Worm (Caenorhabditis elegans) whole organism, late embryonic: ENCODE measurements around the gene slcr-46.1.

Experiments used
- C08G9.2 ChIP-seq: sonication (generic microtip); optimal IDR thresholded peaks from 2 replicates; lab custom pipeline; 2016; ENCODE audit warnings: mild to moderate bottlenecking, missing genetic modification characterization, moderate library complexity, missing compliant biosample characterization
- C38D4.7 ChIP-seq: fragments of 200-800 bp; sonication (Bioruptor generic); optimal IDR thresholded peaks from 2 replicates; lab custom pipeline; 2018; ENCODE audit warnings: mild to moderate bottlenecking, missing genetic modification characterization, moderate library complexity, missing compliant biosample characterization
- F13H6.1 ChIP-seq: sonication (generic microtip); optimal IDR thresholded peaks from 2 replicates; lab custom pipeline; 2016; ENCODE audit warnings: missing genetic modification characterization, missing compliant biosample characterization
- K09A11.1 ChIP-seq: sonication (generic microtip); optimal IDR thresholded peaks from 2 replicates; lab custom pipeline; 2017; ENCODE audit warnings: antibody characterized with exemption, mild to moderate bottlenecking, missing genetic modification characterization, missing compliant biosample characterization; ENCODE audit not compliant: insufficient read depth
- T23F11.4 ChIP-seq: fragments of 200-800 bp; sonication (Bioruptor generic); optimal IDR thresholded peaks from 2 replicates; lab custom pipeline; 2018; ENCODE audit warnings: mild to moderate bottlenecking, missing genetic modification characterization, missing compliant biosample characterization
- Y22D7AL.16 ChIP-seq: sonication (generic microtip); optimal IDR thresholded peaks from 2 replicates; lab custom pipeline; 2016; ENCODE audit warnings: missing genetic modification characterization, missing compliant biosample characterization
- ceh-14 ChIP-seq: sonication (generic microtip); optimal IDR thresholded peaks from 2 replicates; lab custom pipeline; 2016; ENCODE audit warnings: missing genotype, missing genetic modification characterization, missing compliant biosample characterization
- ceh-19 ChIP-seq: fragments of 200-800 bp; sonication (Bioruptor generic); optimal IDR thresholded peaks from 2 replicates; lab custom pipeline; 2018; ENCODE audit warnings: mild to moderate bottlenecking, missing genetic modification characterization, missing compliant biosample characterization
- ceh-22 ChIP-seq: sonication (generic microtip); optimal IDR thresholded peaks from 2 replicates; lab custom pipeline; 2017; ENCODE audit warnings: missing biosample characterization, missing genetic modification characterization
- ceh-24 ChIP-seq: sonication (generic microtip); optimal IDR thresholded peaks from 2 replicates; lab custom pipeline; 2016; ENCODE audit warnings: mild to moderate bottlenecking, missing genetic modification characterization, missing compliant biosample characterization
- ceh-30 ChIP-seq: fragments of 150-350 bp; optimal IDR thresholded peaks from 2 replicates; lab custom pipeline; 2014; ENCODE audit warnings: missing biosample characterization, missing genetic modification characterization
- ceh-31 ChIP-seq: sonication (generic microtip); optimal IDR thresholded peaks from 2 replicates; lab custom pipeline; 2016; ENCODE audit warnings: missing genetic modification characterization, missing compliant biosample characterization
- ceh-34 ChIP-seq: sonication (generic microtip); optimal IDR thresholded peaks from 2 replicates; lab custom pipeline; 2016; ENCODE audit warnings: mild to moderate bottlenecking, missing genetic modification characterization, missing compliant biosample characterization
- ceh-45 ChIP-seq: fragments of 200-800 bp; sonication (Bioruptor generic); IDR thresholded peaks from 2 replicates; pipeline ENCODE4 v1.3.6; 2022; ENCODE audit warnings: missing genetic modification reagents, missing genetic modification characterization, missing compliant biosample characterization
- ceh-48 ChIP-seq: sonication (generic microtip); optimal IDR thresholded peaks from 2 replicates; lab custom pipeline; 2016; ENCODE audit warnings: missing genetic modification characterization, inconsistent platforms, missing compliant biosample characterization
- ceh-9 ChIP-seq: sonication (generic microtip); optimal IDR thresholded peaks from 2 replicates; lab custom pipeline; 2016; ENCODE audit warnings: mild to moderate bottlenecking, missing genetic modification characterization, inconsistent platforms, missing compliant biosample characterization
- che-1 ChIP-seq: sonication (generic microtip); optimal IDR thresholded peaks from 2 replicates; lab custom pipeline; 2016; ENCODE audit warnings: mild to moderate bottlenecking, missing genetic modification characterization, missing compliant biosample characterization
- dmd-4 ChIP-seq: sonication (generic microtip); optimal IDR thresholded peaks from 2 replicates; lab custom pipeline; 2016; ENCODE audit warnings: borderline replicate concordance, missing genetic modification characterization, missing compliant biosample characterization
- dve-1 ChIP-seq: sonication (generic microtip); optimal IDR thresholded peaks from 2 replicates; lab custom pipeline; 2017; ENCODE audit warnings: antibody characterized with exemption, mild to moderate bottlenecking, missing genetic modification characterization, missing compliant biosample characterization
- elt-2 ChIP-seq: sonication (generic microtip); optimal IDR thresholded peaks from 2 replicates; lab custom pipeline; 2016; ENCODE audit warnings: missing genetic modification reagents, missing genetic modification characterization, missing compliant biosample characterization
- ets-4 ChIP-seq: sonication (generic microtip); optimal IDR thresholded peaks from 2 replicates; lab custom pipeline; 2016; ENCODE audit warnings: missing genetic modification characterization, missing compliant biosample characterization
- eyg-1 ChIP-seq: sonication (generic microtip); optimal IDR thresholded peaks from 2 replicates; lab custom pipeline; 2016; ENCODE audit warnings: missing genotype, missing genetic modification characterization, missing compliant biosample characterization
- fkh-10 ChIP-seq: fragments of 150-350 bp; optimal IDR thresholded peaks from 2 replicates; lab custom pipeline; 2014; ENCODE audit warnings: missing biosample characterization, missing genetic modification reagents, missing genetic modification characterization
- fkh-6 ChIP-seq: sonication (generic microtip); optimal IDR thresholded peaks from 2 replicates; lab custom pipeline; 2016; ENCODE audit warnings: missing genetic modification characterization, missing compliant biosample characterization
- gmeb-2 ChIP-seq: sonication (generic microtip); optimal IDR thresholded peaks from 2 replicates; lab custom pipeline; 2016; ENCODE audit warnings: missing genetic modification characterization, inconsistent platforms, missing compliant biosample characterization
- hlh-13 ChIP-seq: fragments of 200-800 bp; sonication (Bioruptor generic); optimal IDR thresholded peaks from 2 replicates; lab custom pipeline; 2018; ENCODE audit warnings: mild to moderate bottlenecking, missing genetic modification characterization, missing compliant biosample characterization
- hlh-15 ChIP-seq: sonication (generic microtip); optimal IDR thresholded peaks from 2 replicates; lab custom pipeline; 2016; ENCODE audit warnings: missing genetic modification characterization, missing compliant biosample characterization
- hlh-30 ChIP-seq: sonication (generic microtip); optimal IDR thresholded peaks from 2 replicates; lab custom pipeline; 2017; ENCODE audit warnings: antibody characterized with exemption, missing genetic modification characterization, missing compliant biosample characterization; ENCODE audit not compliant: insufficient read depth
- lim-6 ChIP-seq: sonication (generic microtip); optimal IDR thresholded peaks from 2 replicates; lab custom pipeline; 2016; ENCODE audit warnings: missing genetic modification characterization, missing compliant biosample characterization
- madf-2 ChIP-seq: sonication (generic microtip); optimal IDR thresholded peaks from 2 replicates; lab custom pipeline; 2017; ENCODE audit warnings: missing genetic modification characterization, missing compliant biosample characterization
- nhr-232 ChIP-seq: sonication (generic microtip); optimal IDR thresholded peaks from 2 replicates; lab custom pipeline; 2016; ENCODE audit warnings: missing genetic modification characterization, missing compliant biosample characterization
- npax-4 ChIP-seq: sonication (generic microtip); optimal IDR thresholded peaks from 2 replicates; lab custom pipeline; 2016; ENCODE audit warnings: missing genetic modification characterization, missing compliant biosample characterization
- odd-2 ChIP-seq: sonication (generic microtip); optimal IDR thresholded peaks from 2 replicates; lab custom pipeline; 2017; ENCODE audit warnings: antibody characterized with exemption, mild to moderate bottlenecking, missing genetic modification characterization, missing compliant biosample characterization
- pha-2 ChIP-seq: sonication (generic microtip); optimal IDR thresholded peaks from 2 replicates; lab custom pipeline; 2017; ENCODE audit warnings: mild to moderate bottlenecking, missing genetic modification characterization, missing compliant biosample characterization
- pha-4 ChIP-seq: fragments of 150-350 bp; optimal IDR thresholded peaks from 2 replicates; lab custom pipeline; 2018; ENCODE audit warnings: missing biosample characterization, missing genetic modification reagents, missing genetic modification characterization
- pqm-1 ChIP-seq: sonication (generic microtip); optimal IDR thresholded peaks from 2 replicates; lab custom pipeline; 2016; ENCODE audit warnings: missing genetic modification characterization, missing compliant biosample characterization
- ref-2 ChIP-seq: sonication (generic microtip); optimal IDR thresholded peaks from 2 replicates; lab custom pipeline; 2016; ENCODE audit warnings: missing genetic modification characterization, missing compliant biosample characterization
- rnt-1 ChIP-seq: sonication (generic microtip); optimal IDR thresholded peaks from 2 replicates; lab custom pipeline; 2016; ENCODE audit warnings: missing genetic modification characterization, missing compliant biosample characterization
- sdc-2 ChIP-seq: sonication (generic microtip); optimal IDR thresholded peaks from 2 replicates; lab custom pipeline; 2016; ENCODE audit warnings: missing genotype, missing genetic modification characterization, missing compliant biosample characterization
- sox-2 ChIP-seq: fragments of 200-800 bp; sonication (Bioruptor generic); IDR thresholded peaks from 2 replicates; pipeline ENCODE4 v1.3.6; 2022; ENCODE audit warnings: missing genetic modification reagents, missing genetic modification characterization, missing compliant biosample characterization
- sox-4 ChIP-seq: sonication (generic microtip); optimal IDR thresholded peaks from 2 replicates; lab custom pipeline; 2017; ENCODE audit warnings: mild to moderate bottlenecking, missing genetic modification characterization, inconsistent platforms, missing compliant biosample characterization
- syd-9 ChIP-seq: sonication (generic microtip); optimal IDR thresholded peaks from 2 replicates; lab custom pipeline; 2016; ENCODE audit warnings: mild to moderate bottlenecking, missing genetic modification characterization, moderate library complexity, missing compliant biosample characterization
- tbx-2 ChIP-seq: sonication (generic microtip); optimal IDR thresholded peaks from 2 replicates; lab custom pipeline; 2016; ENCODE audit warnings: missing genetic modification characterization, missing compliant biosample characterization
- tbx-7 ChIP-seq: sonication (generic microtip); optimal IDR thresholded peaks from 2 replicates; lab custom pipeline; 2016; ENCODE audit warnings: missing genotype, missing genetic modification characterization, missing compliant biosample characterization
- ttx-3 ChIP-seq: sonication (generic microtip); optimal IDR thresholded peaks from 2 replicates; lab custom pipeline; 2016; ENCODE audit warnings: missing genetic modification reagents, missing genetic modification characterization, missing compliant biosample characterization
- unc-3 ChIP-seq, 2 experiments: fragments of 200-800 bp in 1 of 2; sonication (Bioruptor generic) in 1 of 2; sonication (generic microtip) in 1 of 2; conservative IDR thresholded peaks in 1 of 2; optimal IDR thresholded peaks in 1 of 2; 2 replicates each; pipeline versions ENCODE4 v1.3.6 to Lab custom; 2016 to 2022; ENCODE audit warnings: missing compliant biosample characterization in 2 of 2, missing genetic modification characterization in 2 of 2, missing genetic modification reagents in 1 of 2
- unc-42 ChIP-seq: sonication (generic microtip); optimal IDR thresholded peaks from 2 replicates; lab custom pipeline; 2016; ENCODE audit warnings: missing genotype, missing genetic modification characterization, missing compliant biosample characterization
- unc-55 ChIP-seq: sonication (generic microtip); optimal IDR thresholded peaks from 2 replicates; lab custom pipeline; 2017; ENCODE audit warnings: missing biosample characterization, missing genetic modification reagents, missing genetic modification characterization
- zip-5 ChIP-seq: sonication (generic microtip); optimal IDR thresholded peaks from 2 replicates; lab custom pipeline; 2016; ENCODE audit warnings: missing genetic modification characterization, missing compliant biosample characterization
- ztf-16 ChIP-seq: sonication (generic microtip); optimal IDR thresholded peaks from 2 replicates; lab custom pipeline; 2017; ENCODE audit warnings: missing genetic modification characterization, missing compliant biosample characterization

slcr-46.1 gene

DNA sequence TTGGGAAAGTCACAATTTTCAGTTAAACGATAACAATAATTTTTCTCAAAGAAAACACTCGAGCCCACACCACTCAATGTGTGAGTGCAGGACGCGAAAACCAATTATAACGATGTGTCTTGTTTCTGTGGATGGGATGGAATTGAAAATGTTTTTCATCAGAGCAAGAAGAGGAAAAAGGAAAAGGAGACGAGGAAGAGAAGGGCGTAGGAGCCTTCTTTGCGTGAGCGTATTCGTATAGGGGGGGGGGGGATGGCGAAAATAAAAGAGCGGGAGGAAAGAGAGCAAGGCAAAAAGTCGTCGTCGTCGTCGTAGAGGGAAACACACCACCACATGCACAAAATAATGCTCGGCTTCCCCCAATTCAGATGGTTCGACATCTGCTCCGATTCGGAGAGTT lies 12.1 kb upstream of the slcr-46.1 start:
- no peak for TF ChIP-seq C38D4.7 (GFP tag; lab: Kevin White, UChicago)
- no peak for TF ChIP-seq dmd-4 (tag; lab: Kevin White, UChicago)
- TF ChIP-seq F13H6.1 (tag; lab: Kevin White, UChicago) = no peak
- TF ChIP-seq dve-1 (tag; lab: Kevin White, UChicago) = no peak
- no peak for TF ChIP-seq rnt-1 (tag; lab: Kevin White, UChicago)
- no peak for TF ChIP-seq K09A11.1 (tag; lab: Kevin White, UChicago)
- no peak for TF ChIP-seq C08G9.2 (tag; lab: Kevin White, UChicago)
- TF ChIP-seq pha-4 (tag; lab: Kevin White, UChicago) = no peak
- peak; percentile 52 for TF ChIP-seq ceh-31
- TF ChIP-seq ceh-30 (tag; lab: Kevin White, UChicago) = no peak
- peak; percentile 23 for TF ChIP-seq ceh-19 (GFP tag; lab: Kevin White, UChicago)
- no peak for TF ChIP-seq nhr-232 (tag; lab: Kevin White, UChicago)
- TF ChIP-seq tbx-2 (tag; lab: Kevin White, UChicago) = no peak
- no peak for TF ChIP-seq pqm-1 (tag; lab: Kevin White, UChicago)
- TF ChIP-seq ttx-3 (tag; lab: Kevin White, UChicago) = no peak
- no peak for TF ChIP-seq odd-2 (tag; lab: Kevin White, UChicago)
- TF ChIP-seq unc-3 (GFP tag; conservative IDR thresholded peaks at IDR 0.05; lab: Robert Waterston, UW) = no peak
- TF ChIP-seq unc-3 (tag; optimal IDR thresholded peaks at IDR 0.05; lab: Kevin White, UChicago) = no peak
- no peak for TF ChIP-seq lim-6 (tag; lab: Kevin White, UChicago)
- peak; percentile 27 for TF ChIP-seq ceh-34
- no peak for TF ChIP-seq ceh-9
- TF ChIP-seq npax-4 (tag; lab: Kevin White, UChicago) = no peak
- no peak for TF ChIP-seq ceh-24 (tag; lab: Kevin White, UChicago)
- no peak for TF ChIP-seq ztf-16 (tag; lab: Kevin White, UChicago)
- no peak for TF ChIP-seq ceh-45 (GFP tag; lab: Robert Waterston, UW)
- TF ChIP-seq elt-2 = no peak
- no peak for TF ChIP-seq fkh-10 (GFP tag; lab: Kevin White, UChicago)
- TF ChIP-seq hlh-30 (tag; lab: Kevin White, UChicago) = no peak
- TF ChIP-seq tbx-7 (tag; lab: Kevin White, UChicago) = no peak
- TF ChIP-seq ceh-22 (tag; lab: Kevin White, UChicago) = no peak
- no peak for TF ChIP-seq unc-55
- no peak for TF ChIP-seq sox-4 (tag; lab: Kevin White, UChicago)
- TF ChIP-seq sox-2 (GFP tag; lab: Robert Waterston, UW) = no peak
- no peak for TF ChIP-seq fkh-6 (tag; lab: Kevin White, UChicago)
- no peak for TF ChIP-seq Y22D7AL.16 (tag; lab: Kevin White, UChicago)
- no peak for TF ChIP-seq madf-2
- TF ChIP-seq ceh-48 (tag; lab: Kevin White, UChicago) = no peak
- no peak for TF ChIP-seq syd-9 (tag; lab: Kevin White, UChicago)
- TF ChIP-seq ceh-14 (tag; lab: Kevin White, UChicago) = peak; percentile 83
- no peak for TF ChIP-seq pha-2 (tag; lab: Kevin White, UChicago)
- TF ChIP-seq sdc-2 (tag; lab: Kevin White, UChicago) = no peak
- no peak for TF ChIP-seq zip-5 (tag; lab: Kevin White, UChicago)
- peak; percentile 7 for TF ChIP-seq che-1 (tag; lab: Kevin White, UChicago)
- TF ChIP-seq gmeb-2 (tag; lab: Kevin White, UChicago) = no peak
- no peak for TF ChIP-seq ref-2
- no peak for TF ChIP-seq T23F11.4 (GFP tag; lab: Kevin White, UChicago)
- no peak for TF ChIP-seq ets-4 (tag; lab: Kevin White, UChicago)
- no peak for TF ChIP-seq hlh-13 (GFP tag; lab: Kevin White, UChicago)
- peak; percentile 83 for TF ChIP-seq unc-42
- no peak for TF ChIP-seq eyg-1 (tag; lab: Kevin White, UChicago)
- TF ChIP-seq hlh-15 = no peak
- TF ChIP-seq, all 69 proteins: peak for 6
